Worm (Caenorhabditis elegans) whole organism, L2 larva: ENCODE measurements around the gene fbxl-1.

Experiments
- aly-2 ChIP-seq: fragments of 150-350 bp; optimal IDR thresholded peaks from 2 replicates; lab custom pipeline; 2014; ENCODE audit warnings: missing biosample characterization, missing genetic modification characterization
- ama-1 ChIP-seq: fragments of 150-350 bp; optimal IDR thresholded peaks from 2 replicates; lab custom pipeline; 2018; ENCODE audit warnings: inconsistent platforms
- nhr-77 ChIP-seq: fragments of 150-350 bp; optimal IDR thresholded peaks from 2 replicates; lab custom pipeline; 2014; ENCODE audit warnings: missing biosample characterization, missing genetic modification characterization
- sem-4 ChIP-seq: fragments of 150-350 bp; optimal IDR thresholded peaks from 2 replicates; lab custom pipeline; 2014; ENCODE audit warnings: missing biosample characterization, missing genetic modification reagents, missing genetic modification characterization
- skn-1 ChIP-seq: sonication (generic microtip); optimal IDR thresholded peaks from 2 replicates; lab custom pipeline; 2017; ENCODE audit warnings: missing biosample characterization, missing genetic modification characterization
- snpc-4 ChIP-seq: fragments of 150-350 bp; optimal IDR thresholded peaks from 2 replicates; lab custom pipeline; 2014; ENCODE audit warnings: missing biosample characterization, missing genetic modification characterization
- zag-1 ChIP-seq: fragments of 150-350 bp; optimal IDR thresholded peaks from 2 replicates; lab custom pipeline; 2014; ENCODE audit warnings: missing biosample characterization, missing genetic modification characterization
- ztf-11 ChIP-seq: sonication (generic microtip); optimal IDR thresholded peaks from 2 replicates; lab custom pipeline; 2017; ENCODE audit warnings: missing biosample characterization, missing genetic modification characterization

ce11 chrIII:8199060-8199459 is 28.6 kb upstream of the fbxl-1 start:
- no peak for TF ChIP-seq snpc-4 (tag; lab: Kevin White, UChicago)
- no peak for TF ChIP-seq skn-1 (tag; lab: Kevin White, UChicago)
- no peak for TF ChIP-seq nhr-77 (tag; lab: Kevin White, UChicago)
- no peak for TF ChIP-seq ztf-11 (tag; lab: Kevin White, UChicago)
- no peak for TF ChIP-seq zag-1 (tag; lab: Kevin White, UChicago)
- TF ChIP-seq aly-2 (tag; lab: Kevin White, UChicago): no peak
- TF ChIP-seq ama-1 (lab: Kevin White, UChicago): no peak
- no peak for TF ChIP-seq sem-4 (tag; lab: Kevin White, UChicago)
